Worm (Caenorhabditis elegans) whole organism, late embryonic: ENCODE results near the gene slcr-46.1.

Experiments
- K09A11.1 ChIP-seq: sonication (generic microtip); optimal IDR thresholded peaks from 2 replicates; lab custom pipeline; 2017; ENCODE audit warnings: antibody characterized with exemption, mild to moderate bottlenecking, missing genetic modification characterization, missing compliant biosample characterization; ENCODE audit not compliant: insufficient read depth
- Y22D7AL.16 ChIP-seq: sonication (generic microtip); optimal IDR thresholded peaks from 2 replicates; lab custom pipeline; 2016; ENCODE audit warnings: missing genetic modification characterization, missing compliant biosample characterization
- ahr-1 ChIP-seq: sonication (generic microtip); optimal IDR thresholded peaks from 2 replicates; lab custom pipeline; 2016; ENCODE audit warnings: missing genetic modification characterization, missing compliant biosample characterization
- ama-1 ChIP-seq: fragments of 150-350 bp; optimal IDR thresholded peaks from 2 replicates; lab custom pipeline; 2014
- ceh-18 ChIP-seq: sonication (generic microtip); optimal IDR thresholded peaks from 2 replicates; lab custom pipeline; 2016; ENCODE audit warnings: missing genetic modification characterization, missing compliant biosample characterization
- ceh-2 ChIP-seq: sonication (generic microtip); optimal IDR thresholded peaks from 2 replicates; lab custom pipeline; 2016; ENCODE audit warnings: missing genotype, missing genetic modification characterization, missing compliant biosample characterization
- ceh-22 ChIP-seq: sonication (generic microtip); optimal IDR thresholded peaks from 2 replicates; lab custom pipeline; 2017; ENCODE audit warnings: missing biosample characterization, missing genetic modification characterization
- ceh-24 ChIP-seq: sonication (generic microtip); optimal IDR thresholded peaks from 2 replicates; lab custom pipeline; 2016; ENCODE audit warnings: mild to moderate bottlenecking, missing genetic modification characterization, missing compliant biosample characterization
- ceh-31 ChIP-seq: sonication (generic microtip); optimal IDR thresholded peaks from 2 replicates; lab custom pipeline; 2016; ENCODE audit warnings: missing genetic modification characterization, missing compliant biosample characterization
- ceh-34 ChIP-seq: sonication (generic microtip); optimal IDR thresholded peaks from 2 replicates; lab custom pipeline; 2016; ENCODE audit warnings: mild to moderate bottlenecking, missing genetic modification characterization, missing compliant biosample characterization
- ceh-9 ChIP-seq: sonication (generic microtip); optimal IDR thresholded peaks from 2 replicates; lab custom pipeline; 2016; ENCODE audit warnings: mild to moderate bottlenecking, missing genetic modification characterization, inconsistent platforms, missing compliant biosample characterization
- dmd-4 ChIP-seq: sonication (generic microtip); optimal IDR thresholded peaks from 2 replicates; lab custom pipeline; 2016; ENCODE audit warnings: borderline replicate concordance, missing genetic modification characterization, missing compliant biosample characterization
- elt-2 ChIP-seq: sonication (generic microtip); optimal IDR thresholded peaks from 2 replicates; lab custom pipeline; 2016; ENCODE audit warnings: missing genetic modification reagents, missing genetic modification characterization, missing compliant biosample characterization
- elt-4 ChIP-seq: sonication (generic microtip); optimal IDR thresholded peaks from 2 replicates; lab custom pipeline; 2016; ENCODE audit warnings: missing genetic modification characterization, missing compliant biosample characterization
- eyg-1 ChIP-seq: sonication (generic microtip); optimal IDR thresholded peaks from 2 replicates; lab custom pipeline; 2016; ENCODE audit warnings: missing genotype, missing genetic modification characterization, missing compliant biosample characterization
- fkh-6 ChIP-seq: sonication (generic microtip); optimal IDR thresholded peaks from 2 replicates; lab custom pipeline; 2016; ENCODE audit warnings: missing genetic modification characterization, missing compliant biosample characterization
- gmeb-2 ChIP-seq: sonication (generic microtip); optimal IDR thresholded peaks from 2 replicates; lab custom pipeline; 2016; ENCODE audit warnings: missing genetic modification characterization, inconsistent platforms, missing compliant biosample characterization
- hlh-13 ChIP-seq: fragments of 200-800 bp; sonication (Bioruptor generic); optimal IDR thresholded peaks from 2 replicates; lab custom pipeline; 2018; ENCODE audit warnings: mild to moderate bottlenecking, missing genetic modification characterization, missing compliant biosample characterization
- hlh-15 ChIP-seq: sonication (generic microtip); optimal IDR thresholded peaks from 2 replicates; lab custom pipeline; 2016; ENCODE audit warnings: missing genetic modification characterization, missing compliant biosample characterization
- hlh-6 ChIP-seq: sonication (generic microtip); optimal IDR thresholded peaks from 2 replicates; lab custom pipeline; 2016; ENCODE audit warnings: missing genotype, missing genetic modification characterization, missing compliant biosample characterization
- hlh-8 ChIP-seq: sonication (generic microtip); optimal IDR thresholded peaks from 2 replicates; lab custom pipeline; 2016; ENCODE audit warnings: missing genotype, missing genetic modification characterization, missing compliant biosample characterization
- lim-6 ChIP-seq: sonication (generic microtip); optimal IDR thresholded peaks from 2 replicates; lab custom pipeline; 2016; ENCODE audit warnings: missing genetic modification characterization, missing compliant biosample characterization
- lin-11 ChIP-seq: fragments of 200-800 bp; sonication (Bioruptor generic); optimal IDR thresholded peaks from 2 replicates; lab custom pipeline; 2018; ENCODE audit warnings: mild to moderate bottlenecking, missing genetic modification characterization, missing compliant biosample characterization
- madf-2 ChIP-seq: sonication (generic microtip); optimal IDR thresholded peaks from 2 replicates; lab custom pipeline; 2017; ENCODE audit warnings: missing genetic modification characterization, missing compliant biosample characterization
- mec-3 ChIP-seq: sonication (generic microtip); optimal IDR thresholded peaks from 2 replicates; lab custom pipeline; 2016; ENCODE audit warnings: borderline replicate concordance, missing genetic modification characterization, missing compliant biosample characterization
- nfya-1 ChIP-seq: sonication (generic microtip); optimal IDR thresholded peaks from 2 replicates; lab custom pipeline; 2017; ENCODE audit warnings: missing genetic modification characterization, mild to moderate bottlenecking, missing compliant biosample characterization, antibody characterized with exemption, moderate library complexity
- nhr-11 ChIP-seq: fragments of 150-350 bp; optimal IDR thresholded peaks from 2 replicates; lab custom pipeline; 2014; ENCODE audit warnings: missing biosample characterization, missing genetic modification characterization
- nhr-232 ChIP-seq: sonication (generic microtip); optimal IDR thresholded peaks from 2 replicates; lab custom pipeline; 2016; ENCODE audit warnings: missing genetic modification characterization, missing compliant biosample characterization
- pat-9 ChIP-seq: fragments of 200-800 bp; sonication (Bioruptor generic); optimal IDR thresholded peaks from 2 replicates; lab custom pipeline; 2018; ENCODE audit warnings: mild to moderate bottlenecking, missing genetic modification characterization, moderate library complexity, missing compliant biosample characterization
- pax-1 ChIP-seq: fragments of 150-350 bp; optimal IDR thresholded peaks from 2 replicates; lab custom pipeline; 2014; ENCODE audit warnings: missing biosample characterization, missing genetic modification characterization
- pha-2 ChIP-seq: sonication (generic microtip); optimal IDR thresholded peaks from 2 replicates; lab custom pipeline; 2017; ENCODE audit warnings: mild to moderate bottlenecking, missing genetic modification characterization, missing compliant biosample characterization
- pha-4 ChIP-seq: fragments of 150-350 bp; optimal IDR thresholded peaks from 2 replicates; lab custom pipeline; 2018; ENCODE audit warnings: missing biosample characterization, missing genetic modification reagents, missing genetic modification characterization
- pqm-1 ChIP-seq: sonication (generic microtip); optimal IDR thresholded peaks from 2 replicates; lab custom pipeline; 2016; ENCODE audit warnings: missing genetic modification characterization, missing compliant biosample characterization
- rnt-1 ChIP-seq: sonication (generic microtip); optimal IDR thresholded peaks from 2 replicates; lab custom pipeline; 2016; ENCODE audit warnings: missing genetic modification characterization, missing compliant biosample characterization
- sdc-2 ChIP-seq: sonication (generic microtip); optimal IDR thresholded peaks from 2 replicates; lab custom pipeline; 2016; ENCODE audit warnings: missing genotype, missing genetic modification characterization, missing compliant biosample characterization
- sox-2 ChIP-seq: fragments of 200-800 bp; sonication (Bioruptor generic); IDR thresholded peaks from 2 replicates; pipeline ENCODE4 v1.3.6; 2022; ENCODE audit warnings: missing genetic modification reagents, missing genetic modification characterization, missing compliant biosample characterization
- sox-4 ChIP-seq: sonication (generic microtip); optimal IDR thresholded peaks from 2 replicates; lab custom pipeline; 2017; ENCODE audit warnings: mild to moderate bottlenecking, missing genetic modification characterization, inconsistent platforms, missing compliant biosample characterization
- tbx-7 ChIP-seq: sonication (generic microtip); optimal IDR thresholded peaks from 2 replicates; lab custom pipeline; 2016; ENCODE audit warnings: missing genotype, missing genetic modification characterization, missing compliant biosample characterization
- unc-3 ChIP-seq, 2 experiments: fragments of 200-800 bp in 1 of 2; sonication (Bioruptor generic) in 1 of 2; sonication (generic microtip) in 1 of 2; conservative IDR thresholded peaks in 1 of 2; optimal IDR thresholded peaks in 1 of 2; 2 replicates each; pipeline versions ENCODE4 v1.3.6 to Lab custom; 2016 to 2022; ENCODE audit warnings: missing compliant biosample characterization in 2 of 2, missing genetic modification characterization in 2 of 2, missing genetic modification reagents in 1 of 2
- unc-42 ChIP-seq: sonication (generic microtip); optimal IDR thresholded peaks from 2 replicates; lab custom pipeline; 2016; ENCODE audit warnings: missing genotype, missing genetic modification characterization, missing compliant biosample characterization
- unc-55 ChIP-seq: sonication (generic microtip); optimal IDR thresholded peaks from 2 replicates; lab custom pipeline; 2017; ENCODE audit warnings: missing biosample characterization, missing genetic modification reagents, missing genetic modification characterization
- zip-5 ChIP-seq: sonication (generic microtip); optimal IDR thresholded peaks from 2 replicates; lab custom pipeline; 2016; ENCODE audit warnings: missing genetic modification characterization, missing compliant biosample characterization
- ztf-16 ChIP-seq: sonication (generic microtip); optimal IDR thresholded peaks from 2 replicates; lab custom pipeline; 2017; ENCODE audit warnings: missing genetic modification characterization, missing compliant biosample characterization

slcr-46.1 gene

ce11 chrX:4635643-4636042 is 3.5 kb downstream of the slcr-46.1 start (continued):
- TF ChIP-seq sox-4 (tag; lab: Kevin White, UChicago) (no peak), ceh-31 (tag; lab: Kevin White, UChicago) (peak; percentile 37), pat-9 (no peak), elt-2 (tag; lab: Kevin White, UChicago) (no peak), nfya-1 (tag; lab: Kevin White, UChicago) (peak; percentile 41), sox-2 (GFP tag; lab: Robert Waterston, UW) (no peak), lin-11 (tag; lab: Kevin White, UChicago) (no peak), unc-55 (peak; percentile 68), ceh-18 (tag; lab: Kevin White, UChicago) (peak; percentile 48), nhr-11 (no peak), ahr-1 (tag; lab: Kevin White, UChicago) (no peak), gmeb-2 (tag; lab: Kevin White, UChicago) (no peak)
- TF ChIP-seq, all 69 proteins: peak for 12

- TF ChIP-seq pha-2 (tag; lab: Kevin White, UChicago) = no peak
- no peak for TF ChIP-seq fkh-6 (tag; lab: Kevin White, UChicago)
- no peak for TF ChIP-seq unc-55
- TF ChIP-seq dmd-4 = no peak
- TF ChIP-seq K09A11.1 (tag; lab: Kevin White, UChicago) = no peak
- TF ChIP-seq mec-3 (tag; lab: Kevin White, UChicago) = no peak
- TF ChIP-seq hlh-6 = no peak
- no peak for TF ChIP-seq ama-1 (lab: Kevin White, UChicago)
- TF ChIP-seq tbx-7 (tag; lab: Kevin White, UChicago) = no peak
- TF ChIP-seq lim-6 (tag; lab: Kevin White, UChicago) = no peak
- no peak for TF ChIP-seq madf-2
- no peak for TF ChIP-seq ceh-22 (tag; lab: Kevin White, UChicago)
- TF ChIP-seq hlh-15 (tag; lab: Kevin White, UChicago) = no peak
- TF ChIP-seq hlh-13 = no peak
Observed at ce11 chrX:4636143-4636542, 4.0 kb downstream of the slcr-46.1 start.

DNA sequence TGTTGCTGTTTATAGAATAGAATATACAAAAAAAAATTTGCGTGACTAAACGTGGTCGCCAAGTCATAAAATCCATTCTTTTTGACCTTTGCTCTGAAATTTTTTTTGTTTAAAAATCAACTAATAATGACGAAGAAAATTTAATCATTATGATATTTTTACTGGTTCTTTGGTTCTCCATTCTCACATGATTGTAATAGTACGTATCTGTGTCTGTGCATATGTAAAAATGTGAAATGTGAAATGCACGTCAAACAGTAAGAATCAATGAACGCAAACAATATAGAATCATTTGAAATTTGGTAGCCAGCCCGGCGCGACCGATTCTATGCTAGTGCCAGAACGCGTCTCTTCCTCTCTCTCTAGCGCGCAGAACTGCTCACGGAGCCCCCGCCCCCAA is 4.7 kb downstream of the slcr-46.1 start, which contains the start of gene hosl-1:
Gene hosl-1 (plus strand): TSS at position 301 of the 400 bp plus-strand sequence.
- no peak for TF ChIP-seq ztf-16 (tag; lab: Kevin White, UChicago)
- TF ChIP-seq tbx-7 (tag; lab: Kevin White, UChicago) = no peak
- TF ChIP-seq K09A11.1 (tag; lab: Kevin White, UChicago) = no peak
- TF ChIP-seq Y22D7AL.16 (tag; lab: Kevin White, UChicago) = no peak
- TF ChIP-seq lim-6 (tag; lab: Kevin White, UChicago) = no peak
- no peak for TF ChIP-seq hlh-13
- no peak for TF ChIP-seq dmd-4
- no peak for TF ChIP-seq nhr-11
- TF ChIP-seq ceh-34 (tag; lab: Kevin White, UChicago) = no peak
- no peak for TF ChIP-seq nhr-232 (tag; lab: Kevin White, UChicago)
- TF ChIP-seq elt-4 (tag; lab: Kevin White, UChicago) = no peak
- TF ChIP-seq nfya-1 (tag; lab: Kevin White, UChicago) = no peak
- TF ChIP-seq, all 69 proteins: peak for 0

ce11 chrX:4647104-4647503 is 14.9 kb downstream of the slcr-46.1 start, which contains the start of gene C46C11.4:
C46C11.4 (minus strand) TSS chrX:4647204.
- no peak for TF ChIP-seq unc-55
- TF ChIP-seq fkh-6 (tag; lab: Kevin White, UChicago) = no peak
- TF ChIP-seq unc-42 (tag; lab: Kevin White, UChicago) = no peak
- TF ChIP-seq rnt-1 (tag; lab: Kevin White, UChicago) = no peak
- TF ChIP-seq nhr-232 (tag; lab: Kevin White, UChicago) = no peak
- TF ChIP-seq zip-5 (tag; lab: Kevin White, UChicago) = no peak

DNA sequence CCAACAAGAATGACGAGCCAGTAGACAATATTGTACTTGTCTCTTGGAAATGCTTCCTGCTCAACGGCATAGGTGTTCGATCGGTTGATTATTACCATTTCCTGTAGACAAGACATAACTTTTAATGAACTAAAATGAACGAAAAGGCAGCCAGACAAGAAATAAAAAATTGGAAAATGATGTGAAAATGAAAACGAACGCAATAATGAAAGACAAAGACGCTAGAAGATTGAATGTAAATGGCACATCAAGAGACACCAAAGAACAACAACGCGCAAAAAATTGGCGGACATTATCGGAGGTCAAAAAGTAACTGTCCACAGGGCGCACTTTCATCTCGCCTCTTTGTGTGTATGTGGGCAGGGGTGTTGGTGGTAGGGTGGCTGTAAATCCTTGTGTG is 16.9 kb downstream of the slcr-46.1 start, which contains the start of gene ent-5:
Gene ent-5 (minus strand): TSS at position 101 of the 400 bp plus-strand sequence.
- TF ChIP-seq sdc-2 (tag; lab: Kevin White, UChicago) (no peak), sox-2 (GFP tag; lab: Robert Waterston, UW) (no peak), elt-4 (tag; lab: Kevin White, UChicago) (no peak), pax-1 (tag; lab: Kevin White, UChicago) (no peak), ceh-24 (tag; lab: Kevin White, UChicago) (no peak), pha-4 (no peak), hlh-8 (tag; lab: Kevin White, UChicago) (no peak), unc-42 (tag; lab: Kevin White, UChicago) (no peak), zip-5 (tag; lab: Kevin White, UChicago) (no peak), ceh-2 (tag; lab: Kevin White, UChicago) (no peak), unc-3 (GFP tag; conservative IDR thresholded peaks at IDR 0.05; lab: Robert Waterston, UW) (no peak), unc-3 (tag; optimal IDR thresholded peaks at IDR 0.05; lab: Kevin White, UChicago) (no peak), Y22D7AL.16 (tag; lab: Kevin White, UChicago) (no peak), unc-55 (no peak), K09A11.1 (tag; lab: Kevin White, UChicago) (no peak), eyg-1 (tag; lab: Kevin White, UChicago) (no peak), lin-11 (tag; lab: Kevin White, UChicago) (no peak), ceh-9 (no peak), pqm-1 (tag; lab: Kevin White, UChicago) (no peak)
